Worm (Caenorhabditis elegans): ENCODE measurements around the gene C05D12.7.

Gene C05D12.7

DNA sequence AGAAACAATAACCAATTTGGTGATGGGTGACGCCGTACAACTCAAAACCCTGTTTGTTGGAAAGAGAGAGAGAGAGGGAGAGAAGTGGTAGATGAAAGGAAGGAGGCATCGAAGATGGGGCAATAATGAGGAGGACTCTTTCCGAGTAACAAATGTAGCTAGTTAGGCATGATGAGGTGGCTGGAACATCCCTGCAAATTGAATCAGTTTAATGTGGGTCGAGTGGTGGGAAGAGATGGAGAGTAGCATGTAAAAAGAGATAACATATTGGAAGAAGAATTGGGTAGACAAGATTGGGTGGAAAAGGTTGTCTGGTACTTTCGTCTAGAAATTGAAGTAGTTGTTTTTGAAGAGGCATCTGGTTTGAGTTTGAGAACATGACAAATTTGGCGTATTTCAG, 13.7 kb upstream of the C05D12.7 start:
- TF ChIP-seq ceh-9 (tag; optimal IDR thresholded peaks at IDR 0.05) (no peak), pqm-1 (tag; optimal IDR thresholded peaks at IDR 0.05) (no peak), ceh-16 (tag; optimal IDR thresholded peaks at IDR 0.05) (no peak)

DNA sequence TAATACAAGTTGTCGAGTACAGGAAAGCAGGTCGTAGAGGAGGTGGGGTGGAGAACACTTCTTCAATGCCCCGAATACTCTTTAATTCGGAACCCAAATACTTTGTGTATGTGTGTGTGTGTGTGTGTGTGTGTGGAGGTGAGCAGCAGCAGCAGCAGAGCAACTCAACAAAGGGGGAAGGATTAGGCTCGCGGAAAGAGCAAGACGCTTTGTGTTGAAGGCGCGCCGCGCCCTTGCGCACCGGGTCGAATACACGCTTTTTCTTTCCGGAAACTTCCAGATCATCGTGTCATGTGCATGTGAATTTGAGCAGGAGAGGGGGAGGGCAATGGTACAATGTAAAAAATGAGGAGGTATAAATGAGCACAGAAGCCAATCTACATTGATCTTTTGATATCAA, 11.1 kb upstream of the C05D12.7 start:
- no peak for TF ChIP-seq lin-39 (tag; optimal IDR thresholded peaks at IDR 0.05)
- no peak for TF ChIP-seq zag-1 (tag; optimal IDR thresholded peaks at IDR 0.05)
- TF ChIP-seq ceh-16 (tag; optimal IDR thresholded peaks at IDR 0.05) = no peak
- no peak for TF ChIP-seq egl-27 (tag; optimal IDR thresholded peaks at IDR 0.05)
- TF ChIP-seq skn-1 (tag; optimal IDR thresholded peaks at IDR 0.05) = no peak

DNA sequence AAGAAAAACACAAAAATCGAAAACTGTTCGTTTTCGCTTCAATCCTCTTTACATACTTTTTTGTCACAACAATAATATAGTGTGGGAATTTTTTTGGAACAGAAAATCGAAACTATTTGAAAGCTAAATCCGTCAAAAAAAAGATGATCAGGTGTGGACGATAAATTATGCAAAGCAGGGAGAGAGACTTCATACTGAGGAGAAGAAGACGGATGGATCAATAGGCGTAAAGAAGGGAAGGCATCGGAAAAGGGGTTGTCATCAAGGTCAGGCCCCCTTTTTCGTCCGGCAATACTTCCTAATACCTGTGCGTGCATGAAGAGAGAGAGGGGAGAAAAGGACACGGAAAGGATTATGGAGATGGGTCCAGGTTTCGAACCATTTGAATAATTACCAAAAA, 9.5 kb upstream of the C05D12.7 start:
- TF ChIP-seq ztf-11 (tag; optimal IDR thresholded peaks at IDR 0.05) (no peak), ztf-4 (tag; optimal IDR thresholded peaks at IDR 0.05) (no peak), lsy-12 (tag; optimal IDR thresholded peaks at IDR 0.05) (no peak), nhr-43 (tag; optimal IDR thresholded peaks at IDR 0.05; ENCODE audit: poor library complexity, severe bottlenecking) (no peak), jun-1 (tag; optimal IDR thresholded peaks at IDR 0.05) (no peak), nfya-1 (tag; optimal IDR thresholded peaks at IDR 0.05; ENCODE audit: insufficient read depth) (no peak), nhr-25 (tag; optimal IDR thresholded peaks at IDR 0.05) (peak; percentile 55)

DNA sequence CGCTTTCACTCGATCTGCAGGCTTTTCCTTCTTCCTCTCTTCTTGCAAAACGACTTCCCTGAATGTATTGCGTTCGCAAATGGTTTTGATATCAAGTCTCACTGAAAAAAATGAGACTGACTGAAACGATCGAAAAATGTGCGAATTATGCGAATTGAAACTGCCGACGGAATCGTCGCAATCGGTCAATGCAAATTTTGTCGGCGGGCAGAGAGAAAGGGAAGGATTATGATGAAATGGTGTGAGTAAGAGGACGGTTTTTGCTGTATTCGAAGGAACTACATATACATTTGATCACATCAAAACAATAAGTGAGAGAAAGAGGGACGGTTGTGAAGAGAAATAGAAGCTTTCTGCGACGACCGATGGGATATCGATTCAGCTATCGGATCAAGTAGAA, 5.8 kb downstream of the C05D12.7 start, which contains the start of gene C05D12.1:
Gene C05D12.1 (minus strand): TSS at position 101 of the 400 bp plus-strand sequence.
- TF ChIP-seq nhr-23 (tag; optimal IDR thresholded peaks at IDR 0.05) (no peak), nhr-67 (tag; optimal IDR thresholded peaks at IDR 0.05) (no peak), lin-15B (tag; optimal IDR thresholded peaks at IDR 0.05) (no peak), aly-2 (tag; optimal IDR thresholded peaks at IDR 0.05) (no peak), pqm-1 (tag; optimal IDR thresholded peaks at IDR 0.05) (no peak)

DNA sequence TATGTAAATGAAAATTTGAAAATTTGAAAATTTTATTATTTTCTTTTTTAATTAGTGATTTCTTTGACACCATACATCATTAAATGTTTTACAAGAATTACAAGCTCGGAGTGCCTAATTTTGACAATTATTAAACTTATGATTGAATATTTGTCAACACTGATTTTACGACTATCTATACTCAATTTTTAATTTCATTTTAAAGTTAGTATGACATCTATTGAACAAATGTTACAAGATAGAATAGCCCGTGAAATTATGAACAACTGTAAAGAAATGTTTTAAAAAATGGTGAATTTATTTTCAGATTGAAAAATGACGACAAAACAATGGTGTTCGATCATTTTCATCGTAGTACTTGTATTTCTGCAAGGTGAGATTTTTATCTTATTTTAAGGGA, 8.1 kb downstream of the C05D12.7 start, which contains the start of gene C05D12.2:
Gene C05D12.2 (plus strand): TSS at position 301 of the 400 bp plus-strand sequence.
- TF ChIP-seq tbx-2 (tag; optimal IDR thresholded peaks at IDR 0.05) (no peak), ZK546.5 (tag; optimal IDR thresholded peaks at IDR 0.05) (no peak), elt-3 (tag; optimal IDR thresholded peaks at IDR 0.05) (no peak), nhr-237 (tag; optimal IDR thresholded peaks at IDR 0.05) (no peak), nhr-76 (tag; optimal IDR thresholded peaks at IDR 0.05) (no peak), zag-1 (tag; optimal IDR thresholded peaks at IDR 0.05) (no peak), fos-1 (tag; optimal IDR thresholded peaks at IDR 0.05) (no peak), nhr-25 (tag; optimal IDR thresholded peaks at IDR 0.05) (no peak), elt-1 (tag; optimal IDR thresholded peaks at IDR 0.05) (no peak), pha-4 (tag; optimal IDR thresholded peaks at IDR 0.05) (no peak), aly-2 (tag; optimal IDR thresholded peaks at IDR 0.05) (no peak), ztf-4 (tag; optimal IDR thresholded peaks at IDR 0.05) (no peak), nfya-1 (tag; optimal IDR thresholded peaks at IDR 0.05; ENCODE audit: insufficient read depth) (no peak), unc-39 (tag; optimal IDR thresholded peaks at IDR 0.05) (no peak), mml-1 (tag; optimal IDR thresholded peaks at IDR 0.05) (no peak)

DNA sequence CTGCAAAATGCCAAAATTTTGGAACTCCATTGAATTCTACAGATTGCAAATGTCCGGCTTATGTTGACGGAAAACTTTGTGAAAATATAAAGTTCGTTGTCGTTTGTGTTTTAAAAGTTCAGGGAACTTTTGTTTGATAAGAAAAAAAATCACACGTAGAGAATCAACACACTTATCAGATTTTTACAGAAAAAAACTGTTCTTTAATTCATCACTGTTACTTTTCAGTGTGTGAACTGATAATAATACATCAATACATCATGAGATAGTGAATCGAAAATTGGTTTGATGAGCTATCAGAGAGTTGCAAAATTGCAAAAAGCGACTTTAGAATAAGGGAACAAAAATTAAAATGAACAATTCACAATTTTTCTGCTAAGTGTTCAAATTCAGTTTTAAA, 8.6 kb downstream of the C05D12.7 start:
- TF ChIP-seq ceh-28 (tag; optimal IDR thresholded peaks at IDR 0.05) = no peak
- TF ChIP-seq mdl-1 (tag; optimal IDR thresholded peaks at IDR 0.05) = no peak
- peak; percentile 7 for TF ChIP-seq jun-1 (tag; optimal IDR thresholded peaks at IDR 0.05)
- no peak for TF ChIP-seq egl-27 (tag; optimal IDR thresholded peaks at IDR 0.05)
- TF ChIP-seq pha-4 (tag; optimal IDR thresholded peaks at IDR 0.05) = peak; percentile 68
- no peak for TF ChIP-seq unc-62 (GFP tag; optimal IDR thresholded peaks at IDR 0.05)
- peak; percentile 88 for TF ChIP-seq pqm-1 (tag; optimal IDR thresholded peaks at IDR 0.05)
- TF ChIP-seq elt-2 (tag; optimal IDR thresholded peaks at IDR 0.05) = peak; percentile 80

Measured in whole organism, L3 larva.